Fruit fly (Drosophila melanogaster) S2 (cell line): ENCODE measurements around the gene snsl.

Experiments used
- CG8478 ChIP-seq: fragments of >200 bp; optimal IDR thresholded peaks from 2 replicates; lab custom pipeline; 2018
- CTCF ChIP-seq, 2 experiments: fragments of >200 bp; optimal IDR thresholded peaks; 2 replicates each; lab custom pipeline; 2018

DNA sequence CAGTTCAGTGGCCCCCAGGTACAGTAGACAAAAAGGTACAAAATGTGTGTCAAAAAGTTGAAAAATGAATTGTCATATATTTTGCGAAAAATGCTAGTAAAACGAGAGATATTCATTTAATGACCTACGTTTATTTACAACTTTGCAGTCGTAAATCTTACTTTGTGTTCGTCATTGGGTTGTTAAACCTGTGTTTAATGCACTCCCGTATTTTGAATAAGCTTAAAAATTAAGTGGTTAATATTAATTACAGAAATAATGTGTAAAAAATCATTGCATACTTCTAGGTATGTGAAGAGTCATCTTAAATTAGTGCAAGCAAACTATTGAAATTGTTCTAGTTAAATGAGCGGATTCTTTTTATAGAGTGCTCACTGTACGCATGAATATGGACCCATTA is 18.0 kb downstream of the snsl start:
- TF ChIP-seq CTCF (optimal IDR thresholded peaks at IDR 0.05; lab: Kevin White, UChicago): no peak
- TF ChIP-seq CG8478 (lab: Kevin White, UChicago): no peak
